Fruit fly (Drosophila melanogaster) whole organism, wandering third instar larva: ENCODE data around the gene CG14280.

Source experiments
- Abd-B ChIP-seq: fragments of >200 bp; optimal IDR thresholded peaks from 2 replicates; lab custom pipeline; 2017; ENCODE audit warnings: missing biosample characterization, missing genetic modification characterization
- CG9705 ChIP-seq: fragments of 200-800 bp; sonication (Bioruptor generic); optimal IDR thresholded peaks from 2 replicates; lab custom pipeline; 2018; ENCODE audit warnings: missing biosample characterization, mild to moderate bottlenecking, missing genetic modification characterization
- CrebA ChIP-seq: fragments of 200-800 bp; sonication (Bioruptor generic); optimal IDR thresholded peaks from 2 replicates; lab custom pipeline; 2016; ENCODE audit warnings: missing biosample characterization, mild to moderate bottlenecking, missing genetic modification characterization, borderline replicate concordance
- Dfd ChIP-seq: fragments of >200 bp; optimal IDR thresholded peaks from 2 replicates; lab custom pipeline; 2017; ENCODE audit warnings: missing biosample characterization, missing genetic modification characterization
- Dif ChIP-seq: fragments of 200-275, 200-300 bp; sonication (Bioruptor generic); optimal IDR thresholded peaks from 2 replicates; lab custom pipeline; 2018; ENCODE audit warnings: missing biosample characterization, missing genetic modification characterization; ENCODE audit not compliant: partially characterized antibody
- GATAd ChIP-seq: sonication (Bioruptor generic); optimal IDR thresholded peaks from 2 replicates; lab custom pipeline; 2016; ENCODE audit warnings: missing biosample characterization, missing genetic modification characterization
- HLH106 ChIP-seq: fragments of 200-800 bp; optimal IDR thresholded peaks from 3 replicates; lab custom pipeline; 2019; ENCODE audit warnings: missing biosample characterization, mild to moderate bottlenecking, missing genetic modification characterization, moderate library complexity
- Hnf4 ChIP-seq: fragments of 200-800 bp; sonication (Bioruptor generic); optimal IDR thresholded peaks from 2 replicates; lab custom pipeline; 2016; ENCODE audit warnings: missing biosample characterization, mild to moderate bottlenecking, missing genetic modification characterization
- Hr83 ChIP-seq: fragments of 200-300 bp; sonication (Bioruptor generic); optimal IDR thresholded peaks from 2 replicates; lab custom pipeline; 2016; ENCODE audit warnings: missing biosample characterization, mild to moderate bottlenecking, missing genetic modification characterization, moderate library complexity; ENCODE audit not compliant: poor library complexity, severe bottlenecking
- Jra ChIP-seq: sonication (Bioruptor generic); optimal IDR thresholded peaks from 2 replicates; lab custom pipeline; 2016; ENCODE audit warnings: missing biosample characterization, missing genetic modification characterization
- Mio ChIP-seq: sonication (Bioruptor generic); optimal IDR thresholded peaks from 2 replicates; lab custom pipeline; 2016; ENCODE audit warnings: missing biosample characterization, missing genetic modification characterization
- Myc ChIP-seq: fragments of >200 bp; optimal IDR thresholded peaks from 2 replicates; lab custom pipeline; 2017
- OdsH ChIP-seq: fragments of 200-800 bp; sonication (Bioruptor generic); optimal IDR thresholded peaks from 2 replicates; lab custom pipeline; 2016; ENCODE audit warnings: missing biosample characterization, mild to moderate bottlenecking, missing genetic modification characterization
- Rel ChIP-seq, 2 experiments: fragments of 200-800 bp; sonication (Bioruptor generic) in 1 of 2; optimal IDR thresholded peaks; 2 replicates in 1 of 2; 3 replicates in 1 of 2; lab custom pipeline; 2016 to 2019; ENCODE audit warnings: mild to moderate bottlenecking in 2 of 2, missing biosample characterization in 2 of 2, missing genetic modification characterization in 2 of 2, moderate library complexity in 1 of 2
- Sp1 ChIP-seq: fragments of 200-800 bp; sonication (Bioruptor generic); optimal IDR thresholded peaks from 3 replicates; lab custom pipeline; 2019; ENCODE audit warnings: missing biosample characterization, mild to moderate bottlenecking, missing genetic modification characterization, moderate library complexity
- Vsx2 ChIP-seq: fragments of 200-300, 225-300 bp; sonication (Bioruptor generic); optimal IDR thresholded peaks from 2 replicates; lab custom pipeline; 2018; ENCODE audit warnings: missing biosample characterization, missing genetic modification characterization; ENCODE audit not compliant: partially characterized antibody
- br ChIP-seq: fragments of 200-800 bp; sonication (Bioruptor generic); optimal IDR thresholded peaks from 2 replicates; lab custom pipeline; 2016; ENCODE audit warnings: missing biosample characterization, missing genetic modification characterization
- brk ChIP-seq: fragments of 200-800 bp; sonication (Bioruptor generic); optimal IDR thresholded peaks from 2 replicates; lab custom pipeline; 2016; ENCODE audit warnings: missing biosample characterization, mild to moderate bottlenecking, missing genetic modification characterization
- dmrt93B ChIP-seq: fragments of 200-800 bp; sonication (Bioruptor generic); optimal IDR thresholded peaks from 2 replicates; lab custom pipeline; 2018; ENCODE audit warnings: missing biosample characterization, mild to moderate bottlenecking, missing genetic modification characterization
- dsf ChIP-seq: sonication (Bioruptor generic); optimal IDR thresholded peaks from 2 replicates; lab custom pipeline; 2016; ENCODE audit warnings: missing biosample characterization, missing genetic modification characterization, borderline replicate concordance
- ey ChIP-seq: fragments of 200-800 bp; sonication (Bioruptor generic); optimal IDR thresholded peaks from 2 replicates; lab custom pipeline; 2016; ENCODE audit warnings: missing biosample characterization, missing genetic modification characterization
- foxo ChIP-seq, 2 experiments: fragments of 200-800 bp; sonication (Bioruptor generic); optimal IDR thresholded peaks; 2 replicates in 1 of 2; 3 replicates in 1 of 2; lab custom pipeline; 2016 to 2017; ENCODE audit warnings: missing biosample characterization in 2 of 2, missing genetic modification characterization in 2 of 2
- fru ChIP-seq: fragments of 200-800 bp; sonication (Bioruptor generic); optimal IDR thresholded peaks from 3 replicates; lab custom pipeline; 2016; ENCODE audit warnings: missing biosample characterization, mild to moderate bottlenecking, missing genetic modification characterization
- jim ChIP-seq: fragments of 175-275, 200-325 bp; sonication (Bioruptor generic); optimal IDR thresholded peaks from 2 replicates; lab custom pipeline; 2016; ENCODE audit warnings: missing biosample characterization, mild to moderate bottlenecking, missing genetic modification characterization
- lola ChIP-seq: fragments of >200 bp; optimal IDR thresholded peaks from 2 replicates; lab custom pipeline; 2017; ENCODE audit warnings: missing biosample characterization, missing genetic modification characterization
- pan ChIP-seq: fragments of >200 bp; optimal IDR thresholded peaks from 2 replicates; lab custom pipeline; 2017
- psq ChIP-seq: fragments of 200-800 bp; sonication (Bioruptor generic); optimal IDR thresholded peaks from 3 replicates; lab custom pipeline; 2017; ENCODE audit warnings: missing biosample characterization, mild to moderate bottlenecking, missing genetic modification characterization, moderate library complexity
- rgr ChIP-seq: fragments of 200-800 bp; sonication (Bioruptor generic); optimal IDR thresholded peaks from 3 replicates; lab custom pipeline; 2016; ENCODE audit warnings: missing biosample characterization, mild to moderate bottlenecking, missing genetic modification characterization
- sv ChIP-seq: fragments of 200-800 bp; sonication (Bioruptor generic); optimal IDR thresholded peaks from 3 replicates; lab custom pipeline; 2016; ENCODE audit warnings: missing biosample characterization, missing genetic modification characterization
- tai ChIP-seq: sonication (Bioruptor generic); optimal IDR thresholded peaks from 2 replicates; lab custom pipeline; 2016; ENCODE audit warnings: missing biosample characterization, missing genetic modification characterization
- woc ChIP-seq: sonication (Bioruptor generic); optimal IDR thresholded peaks from 2 replicates; lab custom pipeline; 2016; ENCODE audit warnings: missing biosample characterization, mild to moderate bottlenecking, missing genetic modification characterization

Gene CG14280

dm6 chr3R:19292971-19293370 is 36.4 kb downstream of the CG14280 start:
- TF ChIP-seq br (GFP tag; lab: Kevin White, UChicago) = no peak
- TF ChIP-seq foxo (GFP tag; optimal IDR thresholded peaks at IDR 0.05; lab: Kevin White, UChicago) = no peak
- TF ChIP-seq woc (GFP tag; lab: Kevin White, UChicago) = no peak
- TF ChIP-seq Hnf4 = no peak
- TF ChIP-seq psq = no peak
- no peak for TF ChIP-seq OdsH (GFP tag; lab: Kevin White, UChicago)
- TF ChIP-seq Sp1 (GFP tag; lab: Kevin White, UChicago) = no peak
- TF ChIP-seq Jra (GFP tag; lab: Kevin White, UChicago) = no peak
- TF ChIP-seq pan (lab: Kevin White, UChicago) = no peak
- TF ChIP-seq brk (GFP tag; lab: Kevin White, UChicago) = no peak
- TF ChIP-seq lola (GFP tag; lab: Kevin White, UChicago) = no peak
- TF ChIP-seq Dif = no peak
- TF ChIP-seq CG9705 (GFP tag; lab: Kevin White, UChicago) = no peak
- TF ChIP-seq CrebA (GFP tag; lab: Kevin White, UChicago) = no peak

dm6 chr3R:19293873-19294272 is 37.3 kb downstream of the CG14280 start:
- no peak for TF ChIP-seq brk (GFP tag; lab: Kevin White, UChicago)
- TF ChIP-seq dsf = no peak
- TF ChIP-seq Vsx2 (GFP tag; lab: Kevin White, UChicago) = peak; percentile 25
- no peak for TF ChIP-seq dmrt93B
- TF ChIP-seq Abd-B (GFP tag; lab: Kevin White, UChicago) = no peak
- no peak for TF ChIP-seq Mio (GFP tag; lab: Kevin White, UChicago)
- TF ChIP-seq Hnf4 = no peak
- TF ChIP-seq OdsH (GFP tag; lab: Kevin White, UChicago) = no peak
- no peak for TF ChIP-seq sv (GFP tag; lab: Kevin White, UChicago)

DNA sequence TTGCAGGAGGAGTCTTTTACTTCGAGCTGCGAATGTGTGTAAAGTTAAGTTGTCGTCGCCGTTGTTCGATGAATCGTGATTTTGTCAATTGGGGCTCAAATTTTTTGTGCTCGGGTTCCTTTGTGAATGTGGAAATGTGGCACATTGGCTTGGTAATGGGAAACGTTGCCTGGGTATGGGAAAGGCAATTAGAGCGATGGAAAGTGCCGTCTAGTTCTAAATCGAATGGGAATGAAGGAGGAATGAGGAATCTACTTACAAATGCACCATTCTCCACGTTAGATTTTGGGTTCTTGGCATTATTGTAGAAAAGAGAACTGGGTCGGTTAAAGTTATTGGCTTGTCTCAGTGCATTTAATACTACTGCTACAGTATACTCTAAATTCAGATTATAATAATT is 41.0 kb downstream of the CG14280 start, which contains the start of gene CG44174:
Gene CG44174 (minus strand): TSS at position 101 of the 400 bp plus-strand sequence.
- no peak for TF ChIP-seq ey
- no peak for TF ChIP-seq jim
- TF ChIP-seq Abd-B (GFP tag; lab: Kevin White, UChicago) = no peak

DNA sequence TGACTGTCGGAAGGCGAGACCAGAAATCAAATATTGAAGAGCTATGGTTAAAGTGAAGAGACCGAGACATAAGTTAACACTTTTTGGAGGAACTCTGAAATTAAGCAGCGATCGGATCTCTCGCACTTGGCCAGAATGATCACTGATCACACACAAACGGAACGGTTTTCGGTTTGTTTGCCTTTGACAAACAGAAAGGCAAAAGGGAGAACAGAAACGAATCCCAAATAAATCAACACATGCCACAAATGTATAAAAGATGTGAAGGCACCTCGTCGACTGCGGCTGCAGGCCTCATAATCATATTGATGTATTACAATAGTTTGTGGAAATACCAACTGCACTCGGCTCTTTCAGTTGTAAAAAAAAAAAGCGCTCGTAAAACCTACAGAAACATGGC is 41.6 kb downstream of the CG14280 start:
- TF ChIP-seq fru (GFP tag; lab: Kevin White, UChicago) (no peak), tai (GFP tag; lab: Kevin White, UChicago) (no peak), Rel (GFP tag; optimal IDR thresholded peaks at IDR 0.05; lab: Kevin White, UChicago) (no peak), Rel (tag; optimal IDR thresholded peaks at IDR 0.05; lab: Kevin White, UChicago) (no peak), jim (no peak), Hr83 (GFP tag; lab: Kevin White, UChicago) (no peak), Abd-B (GFP tag; lab: Kevin White, UChicago) (no peak), sv (GFP tag; lab: Kevin White, UChicago) (no peak), Myc (lab: Kevin White, UChicago) (no peak), rgr (no peak), ey (no peak), dmrt93B (no peak), Sp1 (GFP tag; lab: Kevin White, UChicago) (no peak), CrebA (GFP tag; lab: Kevin White, UChicago) (no peak), Dfd (no peak), foxo (GFP tag; optimal IDR thresholded peaks at IDR 0.05; lab: Kevin White, UChicago) (no peak), woc (GFP tag; lab: Kevin White, UChicago) (no peak), HLH106 (tag; lab: Kevin White, UChicago) (no peak), psq (no peak), GATAd (GFP tag; lab: Kevin White, UChicago) (no peak)
- TF ChIP-seq, all 38 proteins: peak for 0

- TF ChIP-seq psq = peak; percentile 51
- TF ChIP-seq rgr = no peak
- no peak for TF ChIP-seq dsf
- peak in 1 of 2 experiments; percentile 18 for TF ChIP-seq foxo (GFP tag; optimal IDR thresholded peaks at IDR 0.05; lab: Kevin White, UChicago)
Observed at dm6 chr3R:19299742-19300395, 43.3 kb downstream of the CG14280 start.
